Worm (Caenorhabditis elegans) whole organism, L4 larva: ENCODE measurements around the gene cyp-25A1.

Experiments
- duxl-1 ChIP-seq: sonication (generic microtip); optimal IDR thresholded peaks from 2 replicates; lab custom pipeline; 2016; ENCODE audit warnings: mild to moderate bottlenecking, missing genetic modification characterization, moderate library complexity, missing compliant biosample characterization; ENCODE audit not compliant: poor library complexity
- mdt-29 ChIP-seq: fragments of 200-800 bp; sonication (Bioruptor generic); IDR thresholded peaks from 2 replicates; pipeline ENCODE4 v1.3.6; 2022; ENCODE audit warnings: missing genetic modification reagents, missing genetic modification characterization, missing compliant biosample characterization

DNA sequence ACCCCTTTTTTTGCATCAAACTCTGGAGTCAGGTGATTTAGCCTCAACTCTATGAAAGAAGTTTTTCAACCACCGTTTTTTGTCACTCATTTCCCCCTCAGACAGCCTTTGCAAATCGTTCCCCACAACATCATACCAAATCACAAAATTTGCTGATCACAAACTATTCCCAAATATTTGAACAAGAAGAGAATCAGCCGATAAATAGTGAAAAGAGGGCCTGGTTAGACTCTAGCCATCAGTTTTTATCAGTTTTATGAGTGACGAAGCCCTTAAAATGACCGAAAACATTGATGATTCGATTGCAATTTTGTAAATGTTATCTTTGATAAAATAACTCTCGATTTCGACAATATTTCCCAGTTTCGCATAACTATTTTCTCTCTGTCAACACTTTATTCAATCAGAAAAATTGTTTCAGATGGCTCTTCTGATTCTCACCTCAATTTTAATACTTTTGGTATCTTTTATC is 2.4 kb downstream of the cyp-25A1 start, which contains the start of gene cyp-25A2:
- no peak for TF ChIP-seq mdt-29 (GFP tag; lab: Robert Waterston, UW)
- TF ChIP-seq duxl-1 (tag; lab: Kevin White, UChicago) = no peak
